Worm (Caenorhabditis elegans): ENCODE results near the gene dhs-15.

DNA sequence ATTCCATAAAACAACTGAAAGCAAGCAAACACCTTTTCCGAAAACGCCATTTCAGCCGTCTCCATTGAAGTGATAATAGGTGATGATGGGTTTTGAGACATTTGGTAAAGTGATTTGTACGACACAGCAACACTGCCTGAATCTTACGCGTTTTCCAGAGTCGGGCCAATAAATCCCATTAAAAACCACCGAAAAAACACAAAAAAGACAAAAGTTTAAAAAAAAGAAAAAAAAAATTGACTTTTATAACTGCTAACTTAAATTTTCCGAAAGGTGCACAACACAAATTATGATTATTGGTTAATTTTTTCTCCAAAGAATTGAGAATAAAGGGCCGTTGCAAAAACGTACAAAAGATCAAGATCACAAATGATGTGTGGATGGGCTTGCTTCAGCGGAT lies 35.3 kb downstream of the dhs-15 start, which contains the start of gene srg-57:
- no peak for TF ChIP-seq nhr-28 (tag; optimal IDR thresholded peaks at IDR 0.05)
- TF ChIP-seq nhr-12 (tag; optimal IDR thresholded peaks at IDR 0.05), result no peak
- no peak for TF ChIP-seq zip-8 (tag; optimal IDR thresholded peaks at IDR 0.05)
- TF ChIP-seq elt-1 (tag; optimal IDR thresholded peaks at IDR 0.05; ENCODE audit: borderline replicate concordance, insufficient read depth), result no peak
- no peak for TF ChIP-seq ztf-11 (tag; optimal IDR thresholded peaks at IDR 0.05)
- no peak for TF ChIP-seq snpc-4 (tag; optimal IDR thresholded peaks at IDR 0.05)
- TF ChIP-seq elt-3 (tag; optimal IDR thresholded peaks at IDR 0.05), result no peak
- TF ChIP-seq mep-1 (tag; optimal IDR thresholded peaks at IDR 0.05), result no peak
- TF ChIP-seq lin-13 (tag; optimal IDR thresholded peaks at IDR 0.05), result no peak
- no peak for TF ChIP-seq ceh-39 (tag; optimal IDR thresholded peaks at IDR 0.05)
- no peak for TF ChIP-seq nhr-237 (tag; optimal IDR thresholded peaks at IDR 0.05)
- no peak for TF ChIP-seq blmp-1 (tag; optimal IDR thresholded peaks at IDR 0.05)
- no peak for TF ChIP-seq ceh-43 (GFP tag; optimal IDR thresholded peaks at IDR 0.05)
- no peak for TF ChIP-seq pha-4 (tag; optimal IDR thresholded peaks at IDR 0.05)

All from whole organism, mixed stage, embryonic.